Fruit fly (Drosophila melanogaster) Kc167 (cell line): ENCODE measurements around the gene FoxP.

ENCODE experiments used
- Sin3A ChIP-seq: fragments of >200 bp; optimal IDR thresholded peaks from 2 replicates; lab custom pipeline; 2018; ENCODE audit warnings: missing external identifiers
- psq ChIP-seq: fragments of >200 bp; optimal IDR thresholded peaks from 2 replicates; lab custom pipeline; 2017; ENCODE audit warnings: missing external identifiers

dm6 chr3R:9703273-9703672 lies 27.4 kb downstream of the FoxP start:
- TF ChIP-seq psq (no peak), Sin3A (lab: Kevin White, UChicago) (no peak)
